Worm (Caenorhabditis elegans): ENCODE measurements around the gene C46G7.5.

- no peak for TF ChIP-seq ama-1 (optimal IDR thresholded peaks at IDR 0.05)
- no peak for TF ChIP-seq hpl-2 (GFP tag; optimal IDR thresholded peaks at IDR 0.05)
- TF ChIP-seq lin-15B (tag; optimal IDR thresholded peaks at IDR 0.05): no peak
- TF ChIP-seq nhr-237 (tag; optimal IDR thresholded peaks at IDR 0.05): no peak
- TF ChIP-seq ceh-82 (tag; optimal IDR thresholded peaks at IDR 0.05): no peak
- no peak for TF ChIP-seq fos-1 (tag; optimal IDR thresholded peaks at IDR 0.05)
- TF ChIP-seq nhr-11 (tag; optimal IDR thresholded peaks at IDR 0.05): no peak
- TF ChIP-seq unc-62 (GFP tag; optimal IDR thresholded peaks at IDR 0.05): no peak
- no peak for TF ChIP-seq pqm-1 (tag; optimal IDR thresholded peaks at IDR 0.05)
- no peak for TF ChIP-seq lin-35 (GFP tag; optimal IDR thresholded peaks at IDR 0.05)
These were observed 23.7 kb upstream of the C46G7.5 start for ce11 chrIV:6035113-6035512.

All from whole organism, L1 larva.